Fruit fly (Drosophila melanogaster): ENCODE results near the gene CG6793.

The CG6793 gene

dm6 chr3L:12013698-12014097 is 28.5 kb upstream of the CG6793 start:
- peak; percentile 23 for TF ChIP-seq Hr4 (GFP tag; optimal IDR thresholded peaks at IDR 0.05)
- TF ChIP-seq eg (GFP tag; IDR thresholded peaks at IDR 0.05), result 0 out of 3 replicates have a peak, but pooled peaks have one; percentile 15
- TF ChIP-seq CG6276 (GFP tag; optimal IDR thresholded peaks at IDR 0.05), result no peak
- TF ChIP-seq cyc (GFP tag; optimal IDR thresholded peaks at IDR 0.05), result peak; percentile 13
- peak; percentile 65 for TF ChIP-seq svp (GFP tag)
- no peak for TF ChIP-seq Blimp-1 (GFP tag; optimal IDR thresholded peaks at IDR 0.05)
- TF ChIP-seq CG8319 (GFP tag; optimal IDR thresholded peaks at IDR 0.05), result peak; percentile 0
- TF ChIP-seq Hr38 (GFP tag; optimal IDR thresholded peaks at IDR 0.05), result no peak
- TF ChIP-seq CG31627 (GFP tag; optimal IDR thresholded peaks at IDR 0.05), result no peak
- TF ChIP-seq dsx (GFP tag; optimal IDR thresholded peaks at IDR 0.05; ENCODE audit: poor library complexity, severe bottlenecking), result no peak
- peak; percentile 6 for TF ChIP-seq CG32006 (GFP tag; optimal IDR thresholded peaks at IDR 0.05)
- peak; percentile 22 for TF ChIP-seq lz (GFP tag; optimal IDR thresholded peaks at IDR 0.05)
- peak; percentile 59 for TF ChIP-seq CG10631 (GFP tag; optimal IDR thresholded peaks at IDR 0.05)
- TF ChIP-seq spab (GFP tag; optimal IDR thresholded peaks at IDR 0.05), result no peak
- TF ChIP-seq Sox102F (GFP tag; optimal IDR thresholded peaks at IDR 0.05), result no peak
- TF ChIP-seq OdsH (GFP tag; optimal IDR thresholded peaks at IDR 0.05), result no peak
- no peak for TF ChIP-seq Smox (GFP tag; optimal IDR thresholded peaks at IDR 0.05)
- TF ChIP-seq ss (GFP tag; optimal IDR thresholded peaks at IDR 0.05), result no peak
- peak; percentile 66 for TF ChIP-seq CG3032 (tag; optimal IDR thresholded peaks at IDR 0.05)
- TF ChIP-seq CG7368 (GFP tag; optimal IDR thresholded peaks at IDR 0.05), result no peak
- TF ChIP-seq Eip93F (GFP tag; optimal IDR thresholded peaks at IDR 0.05), result no peak
- TF ChIP-seq CG6854 (GFP tag; optimal IDR thresholded peaks at IDR 0.05), result no peak
- no peak for TF ChIP-seq net (GFP tag; optimal IDR thresholded peaks at IDR 0.05)
- TF ChIP-seq vri (GFP tag; optimal IDR thresholded peaks at IDR 0.05), result no peak
- no peak for TF ChIP-seq acj6 (GFP tag; optimal IDR thresholded peaks at IDR 0.05)
- TF ChIP-seq Hr39 (GFP tag; optimal IDR thresholded peaks at IDR 0.05), result peak; percentile 4
- TF ChIP-seq CG34406 (GFP tag; optimal IDR thresholded peaks at IDR 0.05), result no peak
- TF ChIP-seq topi (GFP tag; optimal IDR thresholded peaks at IDR 0.05), result no peak
- peak; percentile 29 for TF ChIP-seq CG1621 (tag; optimal IDR thresholded peaks at IDR 0.05)
- TF ChIP-seq CG4318 (GFP tag; optimal IDR thresholded peaks at IDR 0.05), result no peak
- TF ChIP-seq dac (GFP tag; optimal IDR thresholded peaks at IDR 0.05), result no peak
- peak in 1 of 2 experiments; percentile 27 for TF ChIP-seq salr (GFP tag; optimal IDR thresholded peaks at IDR 0.05)
- TF ChIP-seq Eip78C (GFP tag), result peak; percentile 84
- no peak for TF ChIP-seq CG11762 (GFP tag; optimal IDR thresholded peaks at IDR 0.05; ENCODE audit: insufficient read depth)
- no peak for TF ChIP-seq fd85E (GFP tag; optimal IDR thresholded peaks at IDR 0.05)
- no peak for TF ChIP-seq Ets21C (GFP tag; optimal IDR thresholded peaks at IDR 0.05)
- no peak for TF ChIP-seq CG8119 (GFP tag; IDR thresholded peaks at IDR 0.05)
- TF ChIP-seq achi (GFP tag; optimal IDR thresholded peaks at IDR 0.05), result no peak
- no peak for TF ChIP-seq CG15336 (GFP tag; IDR thresholded peaks at IDR 0.05)
- no peak for TF ChIP-seq CG6808 (GFP tag; optimal IDR thresholded peaks at IDR 0.05)
- no peak for TF ChIP-seq CG9139 (GFP tag; optimal IDR thresholded peaks at IDR 0.05)
- TF ChIP-seq pdm3 (GFP tag; optimal IDR thresholded peaks at IDR 0.05), result peak; percentile 16
- peak; percentile 23 for TF ChIP-seq Met (GFP tag; optimal IDR thresholded peaks at IDR 0.05)
- TF ChIP-seq Sox14 (GFP tag; optimal IDR thresholded peaks at IDR 0.05), result peak; percentile 7
- no peak for TF ChIP-seq Sox15 (GFP tag; optimal IDR thresholded peaks at IDR 0.05)
- TF ChIP-seq CG11902 (GFP tag; optimal IDR thresholded peaks at IDR 0.05), result no peak
- peak; percentile 53 for TF ChIP-seq CG3919 (GFP tag; optimal IDR thresholded peaks at IDR 0.05)
- TF ChIP-seq fkh (GFP tag; optimal IDR thresholded peaks at IDR 0.05), result no peak
- TF ChIP-seq fd59A (GFP tag; optimal IDR thresholded peaks at IDR 0.05), result peak; percentile 39
- peak; percentile 45 for TF ChIP-seq CG10669 (GFP tag; optimal IDR thresholded peaks at IDR 0.05)
- TF ChIP-seq CG6163 (GFP tag; IDR thresholded peaks at IDR 0.05), result peak; percentile 28; the same call in 1 of the 3 replicates
- no peak for TF ChIP-seq Eip75B (GFP tag; optimal IDR thresholded peaks at IDR 0.05)
- TF ChIP-seq CG16779 (tag; optimal IDR thresholded peaks at IDR 0.05), result no peak
